Worm (Caenorhabditis elegans): ENCODE data around the gene C33H5.2.

The C33H5.2 gene

DNA sequence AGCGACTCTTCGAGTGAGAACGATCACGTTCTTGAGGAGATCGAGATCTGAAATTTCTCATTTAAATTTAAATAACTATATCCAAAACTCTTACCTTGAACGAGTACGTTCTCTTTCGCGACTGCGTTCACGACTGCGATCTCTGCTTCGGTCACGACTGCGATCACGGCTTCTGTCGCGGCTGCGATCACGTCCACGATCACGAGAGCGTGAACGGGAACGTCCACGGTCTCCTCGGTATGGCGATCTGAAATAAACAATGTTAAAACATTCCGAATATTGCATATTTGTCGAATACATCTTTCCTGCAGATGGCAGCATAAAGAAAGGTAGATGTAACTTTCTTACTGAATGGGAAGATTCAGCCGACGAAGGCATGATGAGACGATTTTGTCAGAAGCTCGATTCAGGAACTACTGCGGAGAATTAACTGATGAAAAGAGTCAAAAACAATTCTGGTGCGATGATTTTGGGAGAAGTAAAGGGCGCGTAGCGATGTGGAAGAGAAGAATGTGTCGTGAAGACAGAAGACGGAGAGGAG is 14.6 kb upstream of the C33H5.2 start:
- TF ChIP-seq dao-5 (tag; optimal IDR thresholded peaks at IDR 0.05) = no peak

DNA sequence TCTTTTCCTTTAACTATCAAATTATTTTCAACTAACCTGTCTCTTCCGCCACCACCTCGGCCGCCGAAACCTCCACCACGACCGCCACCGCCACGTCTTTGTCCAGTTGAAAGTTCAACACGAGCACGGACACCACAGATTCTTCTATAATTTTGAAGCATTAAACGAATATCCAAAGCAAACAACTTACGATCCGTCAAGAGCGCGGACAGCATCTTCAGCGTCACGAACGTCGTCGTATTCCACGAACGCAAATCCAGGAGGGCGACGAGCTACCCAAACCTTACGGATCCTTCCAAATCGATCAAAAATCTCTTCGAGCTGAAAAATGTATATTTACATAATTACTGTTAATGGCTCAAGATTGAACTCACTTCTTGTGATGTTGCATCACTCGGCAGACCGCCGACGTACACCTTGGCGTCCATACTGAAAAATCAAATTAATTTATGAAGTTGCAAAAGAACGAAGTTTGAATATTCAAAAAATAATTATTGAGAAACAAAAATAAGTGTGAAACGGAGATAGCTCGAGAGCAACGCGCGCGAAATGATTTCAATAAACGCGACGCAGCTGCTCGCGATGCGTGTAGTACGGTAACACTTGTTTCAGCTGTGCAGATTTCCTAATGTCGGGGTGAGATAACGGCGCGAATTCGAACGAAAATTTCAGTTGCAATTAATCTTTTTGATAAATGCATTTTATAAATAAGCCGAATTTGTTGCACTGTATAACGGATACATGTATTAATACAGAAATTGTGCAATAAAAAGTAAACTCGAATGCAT is 13.8 kb upstream of the C33H5.2 start, which contains the start of gene rsp-6:
rsp-6 (minus strand) TSS at position 429 of the 788 bp plus-strand sequence.
- TF ChIP-seq W03F9.2 (tag; optimal IDR thresholded peaks at IDR 0.05) = peak; percentile 85
- TF ChIP-seq him-1 (tag; optimal IDR thresholded peaks at IDR 0.05) = peak; percentile 29
- no peak for TF ChIP-seq dao-5 (tag; optimal IDR thresholded peaks at IDR 0.05)

DNA sequence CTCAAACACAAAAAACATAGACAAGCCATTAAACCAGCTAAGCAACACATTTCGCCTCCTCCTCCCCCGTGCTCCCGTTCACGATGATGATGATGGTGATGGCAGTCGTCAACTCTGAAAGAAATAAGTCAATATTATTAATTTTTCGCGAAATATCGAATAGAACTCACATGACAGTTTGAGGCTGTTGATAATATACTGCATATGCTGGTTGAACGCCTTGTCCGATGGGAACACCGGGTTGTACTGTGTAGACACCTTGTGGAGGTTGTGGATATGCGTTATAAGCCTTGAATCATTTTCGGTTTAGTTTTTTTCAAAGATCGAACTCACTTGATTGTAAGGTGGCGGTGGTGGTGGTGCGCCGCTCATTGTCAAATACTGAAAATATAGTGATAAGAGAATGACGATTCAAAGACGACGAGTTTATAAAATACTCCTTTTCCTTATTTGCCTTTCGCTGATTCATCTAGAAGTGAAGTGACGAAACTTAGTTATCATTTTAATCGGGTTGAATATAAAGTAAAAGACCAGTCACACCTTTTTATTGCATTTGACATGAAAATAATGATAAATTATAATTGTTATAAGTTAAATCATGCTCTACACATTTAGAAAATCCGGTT is 12.9 kb upstream of the C33H5.2 start, which contains the start of gene C33H5.13:
C33H5.13 (minus strand) TSS at position 443 of the 626 bp plus-strand sequence.
- TF ChIP-seq dao-5 (tag; optimal IDR thresholded peaks at IDR 0.05) (no peak), him-1 (tag; optimal IDR thresholded peaks at IDR 0.05) (no peak), W03F9.2 (tag; optimal IDR thresholded peaks at IDR 0.05) (no peak)

DNA sequence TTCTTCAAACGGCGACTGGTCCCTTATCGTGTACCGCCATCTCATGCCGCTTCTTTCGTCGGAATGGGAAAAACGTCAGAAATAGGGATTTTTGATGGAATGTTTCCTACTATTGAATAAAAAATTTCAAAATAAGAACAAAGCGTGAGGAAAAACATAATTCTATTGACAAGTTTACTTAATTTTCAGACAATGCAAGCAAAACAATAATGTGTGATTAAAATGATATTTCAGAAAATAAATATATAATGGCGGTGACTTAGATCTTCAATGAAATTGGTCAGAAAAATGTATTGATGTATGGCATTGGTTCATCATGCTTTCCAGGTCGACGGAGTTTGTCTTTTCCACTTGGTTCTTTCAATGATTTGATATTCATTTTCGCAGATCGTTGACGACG is 10.1 kb upstream of the C33H5.2 start, which contains the start of gene ntp-1:
ntp-1 (minus strand) TSS at position 101 of the 400 bp plus-strand sequence.
- no peak for TF ChIP-seq him-1 (tag; optimal IDR thresholded peaks at IDR 0.05)

ce11 chrIV:7796432-7797113 is 8.3 kb upstream of the C33H5.2 start, which contains the start of gene sgo-1:
Gene sgo-1 (minus strand): TSS chrIV:7796482.
- TF ChIP-seq dao-5 (tag; optimal IDR thresholded peaks at IDR 0.05) = no peak
- TF ChIP-seq him-1 (tag; optimal IDR thresholded peaks at IDR 0.05) = no peak
- peak; percentile 52 for TF ChIP-seq W03F9.2 (tag; optimal IDR thresholded peaks at IDR 0.05)

- TF ChIP-seq W03F9.2 (tag; optimal IDR thresholded peaks at IDR 0.05) (no peak), dao-5 (tag; optimal IDR thresholded peaks at IDR 0.05) (no peak), him-1 (tag; optimal IDR thresholded peaks at IDR 0.05) (no peak)
These were observed 4.5 kb upstream of the C33H5.2 start for ce11 chrIV:7800338-7800737.

DNA sequence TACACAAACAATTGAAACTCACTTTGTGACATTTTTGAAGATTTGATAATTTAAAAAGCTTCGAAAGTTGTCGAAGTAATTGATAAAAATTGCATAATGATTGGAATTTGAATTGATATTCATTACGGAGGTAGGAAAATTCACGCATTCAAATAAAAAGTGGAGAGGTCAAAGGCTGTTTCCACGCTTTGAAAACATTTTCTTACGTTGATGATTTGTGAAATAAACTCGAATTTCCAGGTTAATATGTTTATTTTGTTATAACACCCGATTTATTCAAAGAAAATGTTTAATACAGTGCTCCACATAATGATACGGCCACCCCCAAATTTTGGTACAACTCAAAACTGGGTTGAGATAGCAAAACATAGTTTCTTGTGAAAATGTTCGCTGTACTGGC is 1.6 kb upstream of the C33H5.2 start, which contains the start of gene C33H5.16:
C33H5.16 (minus strand) TSS at position 101 of the 400 bp plus-strand sequence.
- TF ChIP-seq him-1 (tag; optimal IDR thresholded peaks at IDR 0.05) (no peak), W03F9.2 (tag; optimal IDR thresholded peaks at IDR 0.05) (no peak), dao-5 (tag; optimal IDR thresholded peaks at IDR 0.05) (no peak)

- TF ChIP-seq him-1 (tag; optimal IDR thresholded peaks at IDR 0.05) = no peak
- TF ChIP-seq W03F9.2 (tag; optimal IDR thresholded peaks at IDR 0.05) = no peak
- no peak for TF ChIP-seq dao-5 (tag; optimal IDR thresholded peaks at IDR 0.05)
These were observed 3.7 kb downstream of the C33H5.2 start, which contains the start of gene C33H5.1 for ce11 chrIV:7808583-7808982. Gene C33H5.1 (plus strand): TSS chrIV:7808912.

ce11 chrIV:7812709-7813108 is 7.9 kb downstream of the C33H5.2 start, which contains the start of gene zgpa-1:
Gene zgpa-1 (minus strand): TSS chrIV:7812809.
- TF ChIP-seq dao-5 (tag; optimal IDR thresholded peaks at IDR 0.05) = no peak

- TF ChIP-seq him-1 (tag; optimal IDR thresholded peaks at IDR 0.05) = no peak
- no peak for TF ChIP-seq W03F9.2 (tag; optimal IDR thresholded peaks at IDR 0.05)
- TF ChIP-seq dao-5 (tag; optimal IDR thresholded peaks at IDR 0.05) = no peak
These were observed 10.9 kb downstream of the C33H5.2 start, which contains the start of gene cdgs-1 for ce11 chrIV:7815683-7816183. Gene cdgs-1 (minus strand): TSS chrIV:7815733.

DNA sequence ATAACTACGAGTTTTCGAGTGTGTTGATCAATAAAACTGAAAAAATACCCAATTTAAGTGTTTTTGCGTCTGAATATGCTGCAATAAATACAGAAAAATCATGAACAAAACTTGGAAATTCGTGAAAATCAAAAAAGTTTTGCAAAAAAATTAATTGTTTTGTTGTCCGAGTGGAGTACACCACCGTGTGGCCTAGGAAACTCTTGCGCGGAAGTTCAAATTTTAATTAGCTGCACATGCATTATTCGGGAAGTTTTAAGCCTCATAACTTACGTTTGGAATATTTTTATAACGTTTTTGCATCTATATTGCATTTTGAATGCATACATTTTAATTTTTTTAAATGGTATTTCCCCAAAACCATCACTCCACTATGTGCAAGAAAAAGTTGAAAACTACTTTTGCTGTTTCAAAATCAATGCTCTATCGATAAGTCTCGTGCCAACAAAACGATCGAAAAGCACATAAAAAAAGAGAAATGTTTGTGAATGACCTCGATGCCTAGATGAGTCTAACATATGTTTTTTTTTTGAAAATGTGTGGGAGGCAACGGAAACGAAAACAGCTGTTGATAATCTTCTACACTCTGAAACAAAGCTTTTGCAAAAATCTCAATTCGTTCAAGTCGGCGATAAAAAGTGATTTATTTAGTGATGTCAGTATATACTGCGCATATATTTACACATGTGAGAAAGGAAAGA is 11.7 kb downstream of the C33H5.2 start:
- TF ChIP-seq W03F9.2 (tag; optimal IDR thresholded peaks at IDR 0.05) (peak; percentile 21), him-1 (tag; optimal IDR thresholded peaks at IDR 0.05) (no peak)

ce11 chrIV:7817852-7818251 is 13.0 kb downstream of the C33H5.2 start, which contains the start of gene ric-3:
Gene ric-3 (plus strand): TSS chrIV:7818251.
- TF ChIP-seq W03F9.2 (tag; optimal IDR thresholded peaks at IDR 0.05) = no peak
- no peak for TF ChIP-seq dao-5 (tag; optimal IDR thresholded peaks at IDR 0.05)
- no peak for TF ChIP-seq him-1 (tag; optimal IDR thresholded peaks at IDR 0.05)

ce11 chrIV:7822524-7822923 is 17.7 kb downstream of the C33H5.2 start, which contains the start of gene T14A8.2:
Gene T14A8.2 (minus strand): TSS chrIV:7822624.
- no peak for TF ChIP-seq W03F9.2 (tag; optimal IDR thresholded peaks at IDR 0.05)
- no peak for TF ChIP-seq him-1 (tag; optimal IDR thresholded peaks at IDR 0.05)

All from whole organism, L4/young adult.